Worm (Caenorhabditis elegans) whole organism, young adult: ENCODE data around the gene srh-286.

Experiments
- F57C9.4 ChIP-seq: sonication (generic microtip); optimal IDR thresholded peaks from 2 replicates; lab custom pipeline; 2017; ENCODE audit warnings: mild to moderate bottlenecking, missing genetic modification characterization, missing compliant biosample characterization
- egrh-3 ChIP-seq: fragments of 200-800 bp; sonication (Bioruptor generic); IDR thresholded peaks from 2 replicates; pipeline ENCODE4 v1.3.6; 2022; ENCODE audit warnings: missing genetic modification reagents, missing genetic modification characterization, missing compliant biosample characterization
- lsl-1 ChIP-seq: fragments of 200-800 bp; sonication (Bioruptor generic); optimal IDR thresholded peaks from 2 replicates; lab custom pipeline; 2018; ENCODE audit warnings: mild to moderate bottlenecking, missing genetic modification characterization, moderate library complexity, missing compliant biosample characterization
- nfya-1 ChIP-seq: sonication (generic microtip); optimal IDR thresholded peaks from 2 replicates; lab custom pipeline; 2017; ENCODE audit warnings: antibody characterized with exemption, missing compliant biosample characterization, missing genetic modification characterization, borderline replicate concordance; ENCODE audit not compliant: insufficient read depth
- pha-4 ChIP-seq: fragments of 150-350 bp; sonication (generic microtip); optimal IDR thresholded peaks from 2 replicates; lab custom pipeline; 2014; ENCODE audit warnings: missing biosample characterization, missing genetic modification reagents, missing genetic modification characterization
- snpc-4 ChIP-seq, 5 experiments: fragments of 150-350 bp in 1 of 5; sonication (generic microtip) in 4 of 5; optimal IDR thresholded peaks; 2 replicates each; lab custom pipeline; 2014 to 2018; ENCODE audit warnings: missing genetic modification characterization in 5 of 5, missing biosample characterization in 3 of 5, antibody characterized with exemption in 2 of 5, mild to moderate bottlenecking in 2 of 5, missing compliant biosample characterization in 2 of 5, missing genotype in 2 of 5, moderate library complexity in 2 of 5, missing genetic modification reagents in 1 of 5
- somi-1 ChIP-seq: fragments of 200-800 bp; sonication (Bioruptor generic); optimal IDR thresholded peaks from 2 replicates; lab custom pipeline; 2018; ENCODE audit warnings: mild to moderate bottlenecking, missing genetic modification characterization, missing compliant biosample characterization
- ztf-18 ChIP-seq: sonication (generic microtip); optimal IDR thresholded peaks from 2 replicates; lab custom pipeline; 2016; ENCODE audit warnings: missing genotype, mild to moderate bottlenecking, missing genetic modification characterization, missing compliant biosample characterization
- ztf-26 ChIP-seq: sonication (generic microtip); optimal IDR thresholded peaks from 2 replicates; lab custom pipeline; 2017; ENCODE audit warnings: missing genetic modification characterization, missing compliant biosample characterization

DNA sequence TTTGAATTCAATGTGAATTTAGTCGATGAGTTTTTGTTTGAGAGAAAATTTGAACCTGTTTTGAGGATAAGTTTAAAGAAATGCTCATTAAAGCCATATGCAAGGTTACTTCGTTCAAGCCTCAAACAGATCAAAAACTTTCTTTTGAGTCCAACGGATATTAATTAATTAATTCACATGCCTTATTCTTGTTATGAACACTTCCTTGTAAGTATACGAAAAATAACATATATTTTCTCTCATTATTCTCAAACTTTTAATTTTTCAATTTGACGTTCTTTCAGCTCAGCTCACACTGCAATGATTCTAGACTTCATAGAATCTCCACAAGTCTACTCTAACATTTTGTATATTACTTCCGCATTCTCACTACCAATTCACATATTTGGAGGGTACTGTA lies 15.7 kb downstream of the srh-286 start, which contains the start of gene srh-304:
- no peak for TF ChIP-seq nfya-1 (tag; lab: Kevin White, UChicago)
- TF ChIP-seq egrh-3, result no peak
- TF ChIP-seq F57C9.4, result no peak
- TF ChIP-seq pha-4, result no peak
- TF ChIP-seq ztf-26 (tag; lab: Kevin White, UChicago), result no peak
- no peak for TF ChIP-seq ztf-18 (tag; lab: Kevin White, UChicago)
- no peak for TF ChIP-seq lsl-1 (GFP tag; lab: Kevin White, UChicago)
- no peak for TF ChIP-seq snpc-4 (GFP tag; optimal IDR thresholded peaks at IDR 0.05; lab: Kevin White, UChicago)
- TF ChIP-seq snpc-4 (tag; optimal IDR thresholded peaks at IDR 0.05; lab: Kevin White, UChicago), result no peak
- TF ChIP-seq somi-1 (GFP tag; lab: Kevin White, UChicago), result no peak
